Fruit fly (Drosophila melanogaster): ENCODE data around the gene PGRP-SA.

PGRP-SA gene

dm6 chrX:11528026-11528702, 33.3 kb upstream of the PGRP-SA start (continued):
- TF ChIP-seq sc (optimal IDR thresholded peaks at IDR 0.05) (no peak), sc (GFP tag; optimal IDR thresholded peaks at IDR 0.05) (peak; percentile 80), CG6683 (GFP tag; optimal IDR thresholded peaks at IDR 0.05) (peak; percentile 23), Abd-B (GFP tag; optimal IDR thresholded peaks at IDR 0.05) (peak; percentile 82), CG34224 (GFP tag; IDR thresholded peaks at IDR 0.05; ENCODE audit: partially characterized antibody) (no peak), HmgZ (tag; optimal IDR thresholded peaks at IDR 0.05) (no peak), Dip3 (GFP tag; optimal IDR thresholded peaks at IDR 0.05) (no peak), Dip2 (GFP tag; IDR thresholded peaks at IDR 0.05) (no peak), unpg (GFP tag; optimal IDR thresholded peaks at IDR 0.05) (peak; percentile 88), CG14441 (GFP tag; IDR thresholded peaks at IDR 0.05) (peak; percentile 56), CHES-1-like (GFP tag; optimal IDR thresholded peaks at IDR 0.05) (no peak), Hand (GFP tag; optimal IDR thresholded peaks at IDR 0.05) (peak; percentile 18), sens (GFP tag) (peak; percentile 97), CG32772 (GFP tag; IDR thresholded peaks at IDR 0.05) (peak; percentile 77), CG14710 (tag; optimal IDR thresholded peaks at IDR 0.05) (peak; percentile 90), Blimp-1 (GFP tag; optimal IDR thresholded peaks at IDR 0.05) (peak; percentile 89), p53 (GFP tag; optimal IDR thresholded peaks at IDR 0.05) (no peak), CG5180 (GFP tag; optimal IDR thresholded peaks at IDR 0.05) (peak; percentile 60), CG11504 (tag; optimal IDR thresholded peaks at IDR 0.05) (peak; percentile 85), sens-2 (GFP tag; IDR thresholded peaks at IDR 0.05) (peak; percentile 73), lola (GFP tag; optimal IDR thresholded peaks at IDR 0.05) (peak in 1 of 3 experiments; percentile 93), CG8089 (GFP tag; optimal IDR thresholded peaks at IDR 0.05) (peak; percentile 28), aop (GFP tag; IDR thresholded peaks at IDR 0.05) (no peak), gce (GFP tag; IDR thresholded peaks at IDR 0.05) (peak; percentile 62; the same call in 1 of the 3 replicates), Adf1 (GFP tag; IDR thresholded peaks at IDR 0.05) (no peak), grn (GFP tag; optimal IDR thresholded peaks at IDR 0.05) (peak; percentile 0), CG11456 (GFP tag; IDR thresholded peaks at IDR 0.05) (peak; percentile 51; the same call in 1 of the 3 replicates), prd (optimal IDR thresholded peaks at IDR 0.05) (no peak), prd (GFP tag; IDR thresholded peaks at IDR 0.05) (peak; percentile 86), sr (GFP tag; IDR thresholded peaks at IDR 0.05) (no peak), ash1 (GFP tag; optimal IDR thresholded peaks at IDR 0.05) (no peak), CG10321 (GFP tag; IDR thresholded peaks at IDR 0.05) (0 out of 2 replicates have a peak, but pooled peaks have one; percentile 12), Meics (GFP tag; optimal IDR thresholded peaks at IDR 0.05) (peak; percentile 21), CG2712 (tag; optimal IDR thresholded peaks at IDR 0.05) (peak; percentile 93), CG4328 (GFP tag; optimal IDR thresholded peaks at IDR 0.05) (peak; percentile 61), dmrt99B (tag; optimal IDR thresholded peaks at IDR 0.05) (peak; percentile 86), C15 (GFP tag; IDR thresholded peaks at IDR 0.05) (no peak), CG11085 (GFP tag; IDR thresholded peaks at IDR 0.05) (peak; percentile 56), YL-1 (GFP tag; optimal IDR thresholded peaks at IDR 0.05) (no peak), CG30020 (tag; optimal IDR thresholded peaks at IDR 0.05) (peak; percentile 49), twi (tag; optimal IDR thresholded peaks at IDR 0.05) (peak; percentile 85), Taf1 (GFP tag; IDR thresholded peaks at IDR 0.05) (no peak), cato (GFP tag; optimal IDR thresholded peaks at IDR 0.05; ENCODE audit: borderline replicate concordance) (peak; percentile 46), wek (GFP tag; optimal IDR thresholded peaks at IDR 0.05) (peak; percentile 47), bab2 (GFP tag; optimal IDR thresholded peaks at IDR 0.05) (peak; percentile 56), ap (GFP tag; IDR thresholded peaks at IDR 0.05) (peak; percentile 52; the same call in 1 of the 2 replicates), Hr78 (GFP tag; optimal IDR thresholded peaks at IDR 0.05) (peak in 1 of 2 experiments; percentile 60), Atf3 (GFP tag; optimal IDR thresholded peaks at IDR 0.05) (peak; percentile 30), CG13123 (GFP tag; optimal IDR thresholded peaks at IDR 0.05) (peak; percentile 59), CG10431 (GFP tag; optimal IDR thresholded peaks at IDR 0.05) (peak; percentile 80)
